Worm (Caenorhabditis elegans): ENCODE data around the gene R144.10.

DNA sequence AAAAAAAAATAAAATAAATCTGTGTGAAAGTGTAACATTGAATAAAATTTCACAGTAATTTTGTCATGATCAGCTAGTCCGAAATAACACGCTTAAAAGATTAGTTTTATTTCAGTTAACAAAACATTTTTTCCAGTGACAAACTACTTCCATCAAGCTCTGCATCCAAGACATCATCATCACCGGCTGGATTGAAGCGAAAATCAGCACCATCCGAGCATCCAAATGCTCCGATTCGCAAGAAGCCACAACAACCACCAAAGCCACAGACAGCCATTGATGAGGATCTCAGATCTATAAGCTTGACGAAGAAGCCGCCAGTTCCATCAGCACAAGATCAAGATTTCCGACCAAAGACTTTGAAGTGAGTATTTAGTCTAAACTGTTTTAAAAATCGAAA is 25.1 kb upstream of the R144.10 start:
- no peak for TF ChIP-seq ztf-26 (tag; optimal IDR thresholded peaks at IDR 0.05)
- TF ChIP-seq Y95B8A.8 (GFP tag; IDR thresholded peaks at IDR 0.05): no peak
- TF ChIP-seq pha-4 (tag; optimal IDR thresholded peaks at IDR 0.05): no peak
- no peak for TF ChIP-seq F22D6.2 (tag; optimal IDR thresholded peaks at IDR 0.05)
- TF ChIP-seq lin-54 (GFP tag; optimal IDR thresholded peaks at IDR 0.05): no peak
- no peak for TF ChIP-seq rec-8 (tag; optimal IDR thresholded peaks at IDR 0.05)
- TF ChIP-seq K11D2.4 (GFP tag; IDR thresholded peaks at IDR 0.05): no peak

All from whole organism, young adult.